Fruit fly (Drosophila melanogaster): ENCODE measurements around the gene Polr3I.

Polr3I gene

DNA sequence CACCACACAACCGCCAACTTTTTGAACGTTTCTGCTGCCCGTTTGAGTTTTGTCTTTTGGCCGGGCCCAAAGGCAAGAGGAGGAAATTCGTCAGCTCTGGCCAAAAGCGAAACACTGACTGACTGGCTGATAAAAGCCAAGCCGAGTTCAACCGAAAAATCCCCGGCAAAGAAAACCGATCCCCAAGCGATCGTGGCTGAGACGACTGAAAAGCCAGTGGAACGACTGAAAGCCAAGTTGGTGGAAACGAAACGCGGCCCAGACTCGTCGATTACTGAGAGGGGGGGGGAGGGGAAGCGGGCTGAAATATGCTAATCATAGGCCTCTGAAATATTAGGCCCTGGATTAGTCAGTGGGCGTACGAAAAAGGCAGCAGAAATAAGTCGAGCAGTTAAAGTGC lies 8.0 kb upstream of the Polr3I start, which contains the start of gene CG13003:
Gene CG13003 (minus strand): TSS at position 120 of the 400 bp plus-strand sequence.
- no peak for TF ChIP-seq noc (tag; optimal IDR thresholded peaks at IDR 0.05)

DNA sequence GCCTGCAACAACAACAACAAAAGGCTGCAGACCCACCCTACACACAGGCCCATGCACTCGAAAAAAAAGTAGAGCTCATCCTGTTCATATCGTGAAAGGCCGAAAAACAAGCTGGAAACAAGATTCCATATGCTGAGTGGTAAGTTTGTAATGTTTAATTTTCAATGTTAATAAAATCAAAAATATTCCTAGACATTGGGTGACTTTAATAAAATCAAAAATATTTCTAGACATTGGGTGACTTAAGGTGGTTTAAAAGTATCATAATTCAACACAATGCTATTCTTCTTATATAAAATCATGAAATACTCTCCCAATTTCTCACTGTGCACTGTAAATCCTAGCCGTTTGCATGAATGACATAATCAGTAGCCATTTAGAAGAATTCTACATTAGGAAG lies 4.4 kb upstream of the Polr3I start:
- no peak for TF ChIP-seq noc (tag; optimal IDR thresholded peaks at IDR 0.05)

- TF ChIP-seq noc (tag; optimal IDR thresholded peaks at IDR 0.05) = no peak
These were observed 3.4 kb upstream of the Polr3I start, which contains the start of gene CG4872 for dm6 chrX:16881015-16881414. Gene CG4872, plus strand, starts transcription at chrX:16881347.

DNA sequence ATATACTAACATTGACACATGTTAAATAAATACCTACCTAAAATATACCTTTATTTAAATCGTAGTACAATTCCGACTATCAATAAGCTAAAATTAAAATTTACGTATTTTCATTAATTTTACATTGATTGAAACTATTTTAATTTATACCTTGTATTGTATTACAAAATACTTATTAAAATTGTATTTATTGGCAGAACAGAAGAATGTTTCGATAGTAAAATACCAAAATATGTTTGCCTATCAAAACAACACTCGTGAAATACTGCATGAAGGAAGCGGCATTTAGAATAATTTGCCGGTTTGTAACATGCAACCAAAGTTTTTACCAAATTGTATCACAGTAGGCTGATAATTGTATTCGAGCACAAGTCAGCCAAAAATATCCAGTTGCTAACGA lies 2.2 kb downstream of the Polr3I start, which contains the start of the genes DENR and CG4880:
Gene DENR (minus strand): TSS at position 10 of the 400 bp plus-strand sequence.
Gene CG4880 (plus strand): TSS at position 268 of the 400 bp plus-strand sequence.
- TF ChIP-seq noc (tag; optimal IDR thresholded peaks at IDR 0.05) = no peak

DNA sequence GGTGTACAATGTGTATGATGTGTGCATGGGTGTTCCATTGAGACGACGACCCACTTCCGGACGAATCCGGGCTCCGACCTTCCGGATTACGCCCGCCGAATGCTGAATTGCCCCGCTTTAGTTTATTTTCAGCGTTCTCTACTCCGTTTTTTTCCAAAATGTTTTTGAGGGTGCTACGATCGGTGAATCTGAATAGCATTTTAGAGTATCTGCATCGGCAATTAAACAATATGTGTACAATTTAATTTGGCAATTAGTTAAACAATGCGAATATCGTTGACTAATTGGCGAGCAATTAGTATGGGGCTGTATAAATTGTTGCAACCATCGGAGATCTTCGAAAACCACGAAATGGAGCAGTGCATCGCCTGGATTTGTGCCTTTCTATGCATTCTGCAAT lies 5.1 kb downstream of the Polr3I start, which contains the start of gene CG13002:
Gene CG13002 (plus strand): TSS at position 301 of the 400 bp plus-strand sequence.
- TF ChIP-seq noc (tag; optimal IDR thresholded peaks at IDR 0.05) = no peak

DNA sequence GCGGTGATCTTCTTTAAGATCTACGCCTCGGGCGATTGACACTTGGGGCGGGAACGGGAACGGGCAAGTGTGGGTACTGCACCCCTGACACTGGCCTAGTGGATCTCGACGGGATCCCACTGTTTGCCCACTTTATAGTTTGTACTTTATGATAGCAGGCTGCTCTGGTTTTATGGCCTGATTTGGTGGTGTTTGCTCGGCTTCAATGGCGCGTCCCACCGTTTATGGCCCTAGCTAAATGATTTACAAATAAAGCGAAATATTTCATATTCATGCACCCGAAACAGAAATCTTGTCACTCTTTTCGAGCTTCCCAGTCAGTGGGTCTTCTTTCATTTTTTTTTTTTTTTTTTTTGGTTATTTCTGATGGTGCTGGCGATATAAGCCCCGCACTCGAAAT lies 6.2 kb downstream of the Polr3I start:
- TF ChIP-seq noc (tag; optimal IDR thresholded peaks at IDR 0.05) = peak; percentile 74

DNA sequence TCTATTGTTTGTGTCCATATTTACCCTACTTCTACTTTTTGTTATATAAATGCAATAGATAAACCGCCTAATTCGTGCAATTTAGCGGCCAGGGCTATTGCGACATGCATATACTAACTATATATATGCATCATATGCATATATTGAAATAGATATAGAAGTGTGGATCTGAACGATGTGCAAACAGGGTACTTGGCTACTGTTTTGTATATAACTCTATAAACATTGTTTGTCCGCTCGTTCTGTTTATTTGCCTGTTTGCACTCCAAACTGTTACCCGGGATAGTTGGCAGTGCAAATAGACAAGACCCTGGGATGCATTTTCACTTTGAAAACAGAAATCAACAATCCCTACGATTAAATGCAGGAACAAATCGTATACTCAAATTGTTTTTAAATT lies 8.7 kb downstream of the Polr3I start:
- no peak for TF ChIP-seq noc (tag; optimal IDR thresholded peaks at IDR 0.05)

DNA sequence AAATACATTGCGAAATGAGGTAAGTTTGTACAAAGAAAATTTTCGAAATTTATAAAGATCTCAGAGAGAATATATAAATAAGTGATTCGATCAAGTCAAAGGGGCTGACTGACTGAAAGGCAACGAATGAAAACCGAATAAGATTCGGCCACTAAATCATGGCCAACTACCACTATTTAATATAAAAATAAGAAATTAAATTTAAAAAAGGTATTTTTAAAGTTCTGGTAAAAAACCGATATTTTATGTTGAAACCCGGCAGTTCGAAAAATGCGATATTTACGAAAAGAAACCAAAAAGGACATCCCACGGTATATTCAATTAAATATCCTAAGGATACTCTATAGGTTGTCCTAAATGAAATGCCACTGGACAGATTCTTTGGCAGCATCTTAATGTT lies 12.7 kb downstream of the Polr3I start, which contains the start of gene CG33252:
Gene CG33252 (minus strand): TSS at position 101 of the 400 bp plus-strand sequence.
- no peak for TF ChIP-seq noc (tag; optimal IDR thresholded peaks at IDR 0.05)

DNA sequence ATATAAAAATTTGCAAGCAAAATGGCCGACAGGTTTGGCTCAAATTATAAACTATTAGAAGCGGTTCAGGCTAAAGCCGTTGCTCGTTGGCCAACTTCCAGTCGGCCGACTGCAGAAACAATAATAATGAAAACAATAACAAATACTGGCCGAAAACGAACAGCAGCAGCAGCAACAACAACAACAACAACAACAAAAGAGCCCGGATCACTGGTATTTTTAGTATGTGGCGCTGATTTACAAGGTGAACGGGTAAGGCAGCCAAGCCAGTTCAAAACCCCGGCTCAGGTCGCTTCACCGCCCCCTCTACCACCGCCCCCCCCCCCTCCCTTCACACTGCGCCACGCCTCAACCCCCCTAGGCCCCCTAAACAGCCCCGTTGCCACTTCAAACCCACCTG lies 15.9 kb downstream of the Polr3I start:
- no peak for TF ChIP-seq noc (tag; optimal IDR thresholded peaks at IDR 0.05)

- no peak for TF ChIP-seq noc (tag; optimal IDR thresholded peaks at IDR 0.05)
These were observed 18.1 kb downstream of the Polr3I start for dm6 chrX:16902435-16902834.

dm6 chrX:16906065-16906464 lies 21.7 kb downstream of the Polr3I start:
- no peak for TF ChIP-seq noc (tag; optimal IDR thresholded peaks at IDR 0.05)

DNA sequence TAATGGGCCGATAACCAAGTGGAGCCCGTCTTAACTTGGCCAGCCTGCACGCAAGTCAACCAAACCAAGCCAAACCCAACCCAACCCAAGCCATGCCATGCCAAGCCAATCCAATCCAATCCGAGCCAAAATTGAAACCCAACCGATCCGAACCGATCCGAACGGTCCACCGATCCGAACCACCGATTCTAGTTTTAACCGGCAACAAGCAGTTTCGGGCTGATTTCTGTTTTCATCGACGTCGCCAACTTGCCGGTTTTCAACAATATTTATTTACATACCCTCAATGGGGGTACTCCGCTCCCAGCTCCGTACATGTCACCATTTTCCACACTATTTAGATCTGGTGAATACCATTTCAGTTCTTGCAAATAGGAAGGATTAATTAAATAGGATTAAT lies 22.6 kb downstream of the Polr3I start:
- TF ChIP-seq noc (tag; optimal IDR thresholded peaks at IDR 0.05) = no peak

DNA sequence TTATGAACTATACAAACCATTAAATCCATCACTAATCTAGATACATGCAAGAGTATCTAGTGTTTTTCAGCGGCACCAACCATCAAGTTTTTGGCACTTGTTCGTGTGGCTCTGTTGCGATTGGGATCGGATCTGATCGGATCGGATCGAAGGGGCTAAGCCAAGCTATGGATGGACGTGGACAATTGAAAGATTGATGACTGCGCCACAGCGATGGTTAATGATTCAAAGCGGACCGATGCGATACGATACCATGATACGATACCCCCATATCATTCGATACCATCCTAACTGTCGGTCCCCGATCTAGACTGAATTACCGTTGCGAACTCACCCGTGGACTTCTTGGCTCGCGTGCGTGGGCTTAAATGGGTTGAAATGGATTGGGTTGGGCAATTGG lies 23.3 kb downstream of the Polr3I start:
- no peak for TF ChIP-seq noc (tag; optimal IDR thresholded peaks at IDR 0.05)

- no peak for TF ChIP-seq noc (tag; optimal IDR thresholded peaks at IDR 0.05)
These were observed 24.9 kb downstream of the Polr3I start for dm6 chrX:16909297-16909696.

DNA sequence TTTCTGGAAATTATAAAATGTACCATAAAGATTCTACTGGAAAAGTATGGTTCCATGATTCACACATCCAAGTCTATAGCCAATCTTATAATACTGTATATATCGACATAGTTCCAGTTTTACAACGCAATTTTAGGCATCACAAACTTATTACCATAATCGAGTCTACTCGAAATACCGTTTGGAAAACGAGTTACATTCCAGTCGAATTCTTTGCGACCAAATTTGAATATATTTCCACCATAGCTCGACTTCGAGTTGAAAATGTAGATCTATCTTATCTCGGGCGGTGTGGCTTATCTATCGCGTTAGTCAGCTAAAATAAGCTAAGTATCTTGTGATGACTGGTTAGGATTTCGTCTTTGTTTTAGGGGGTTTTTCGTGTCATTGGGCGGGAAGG lies 25.5 kb downstream of the Polr3I start:
- peak; percentile 18 for TF ChIP-seq noc (tag; optimal IDR thresholded peaks at IDR 0.05)

- TF ChIP-seq noc (tag; optimal IDR thresholded peaks at IDR 0.05) = no peak
These were observed 27.6 kb downstream of the Polr3I start for dm6 chrX:16911962-16912361.

- TF ChIP-seq noc (tag; optimal IDR thresholded peaks at IDR 0.05) = no peak
These were observed 28.8 kb downstream of the Polr3I start, which contains the start of gene CG4928 for dm6 chrX:16912965-16913755. Gene CG4928, plus strand, starts transcription at chrX:16913180.
